Worm (Caenorhabditis elegans): ENCODE measurements around the gene T23F2.5.

Gene T23F2.5

ce11 chrX:5514984-5515383 lies 2.0 kb downstream of the T23F2.5 start, which contains the start of gene T23F2.4:
Gene T23F2.4 (minus strand): TSS chrX:5515084.
- no peak for TF ChIP-seq pes-1 (GFP tag; IDR thresholded peaks at IDR 0.05)
- no peak for TF ChIP-seq sea-1 (GFP tag; conservative IDR thresholded peaks at IDR 0.05)
- no peak for TF ChIP-seq hmbx-1 (tag; optimal IDR thresholded peaks at IDR 0.05)
- no peak for TF ChIP-seq flt-1 (GFP tag; IDR thresholded peaks at IDR 0.05)
- no peak for TF ChIP-seq ceh-36 (tag; optimal IDR thresholded peaks at IDR 0.05)
- TF ChIP-seq B0310.2 (tag; optimal IDR thresholded peaks at IDR 0.05), result no peak
- TF ChIP-seq tbx-37 (GFP tag; conservative IDR thresholded peaks at IDR 0.05), result no peak
- TF ChIP-seq F13C5.2 (tag; optimal IDR thresholded peaks at IDR 0.05), result no peak
- no peak for TF ChIP-seq hnd-1 (tag; optimal IDR thresholded peaks at IDR 0.05)
- TF ChIP-seq scrt-1 (GFP tag; IDR thresholded peaks at IDR 0.05), result no peak

- no peak for TF ChIP-seq ceh-13 (GFP tag; optimal IDR thresholded peaks at IDR 0.05)
- no peak for TF ChIP-seq flt-1 (GFP tag; IDR thresholded peaks at IDR 0.05)
- TF ChIP-seq pes-1 (GFP tag; IDR thresholded peaks at IDR 0.05), result no peak
- no peak for TF ChIP-seq tbx-11 (GFP tag; IDR thresholded peaks at IDR 0.05)
- no peak for TF ChIP-seq sea-1 (GFP tag; conservative IDR thresholded peaks at IDR 0.05)
- TF ChIP-seq ceh-36 (tag; optimal IDR thresholded peaks at IDR 0.05), result no peak
- TF ChIP-seq B0310.2 (tag; optimal IDR thresholded peaks at IDR 0.05), result no peak
- TF ChIP-seq F13C5.2 (tag; optimal IDR thresholded peaks at IDR 0.05), result no peak
- no peak for TF ChIP-seq hnd-1 (tag; optimal IDR thresholded peaks at IDR 0.05)
- TF ChIP-seq scrt-1 (GFP tag; IDR thresholded peaks at IDR 0.05), result no peak
- no peak for TF ChIP-seq hmg-4 (GFP tag; optimal IDR thresholded peaks at IDR 0.05)
- TF ChIP-seq aly-1 (tag; optimal IDR thresholded peaks at IDR 0.05), result no peak
- TF ChIP-seq ama-1 (optimal IDR thresholded peaks at IDR 0.05), result no peak
- TF ChIP-seq hmbx-1 (tag; optimal IDR thresholded peaks at IDR 0.05), result no peak
- TF ChIP-seq tra-4 (tag; optimal IDR thresholded peaks at IDR 0.05), result no peak
- TF ChIP-seq tbx-37 (GFP tag; conservative IDR thresholded peaks at IDR 0.05), result no peak
- no peak for TF ChIP-seq ets-7 (tag; optimal IDR thresholded peaks at IDR 0.05)
These were observed 2.6 kb downstream of the T23F2.5 start for ce11 chrX:5514346-5514745.

- TF ChIP-seq sea-1 (GFP tag; conservative IDR thresholded peaks at IDR 0.05), result no peak
- TF ChIP-seq F13C5.2 (tag; optimal IDR thresholded peaks at IDR 0.05), result no peak
- no peak for TF ChIP-seq B0310.2 (tag; optimal IDR thresholded peaks at IDR 0.05)
- no peak for TF ChIP-seq tbx-37 (GFP tag; conservative IDR thresholded peaks at IDR 0.05)
- TF ChIP-seq hmbx-1 (tag; optimal IDR thresholded peaks at IDR 0.05), result no peak
- no peak for TF ChIP-seq hnd-1 (tag; optimal IDR thresholded peaks at IDR 0.05)
- no peak for TF ChIP-seq pes-1 (GFP tag; IDR thresholded peaks at IDR 0.05)
- TF ChIP-seq ceh-36 (tag; optimal IDR thresholded peaks at IDR 0.05), result no peak
- no peak for TF ChIP-seq ama-1 (optimal IDR thresholded peaks at IDR 0.05)
- no peak for TF ChIP-seq flt-1 (GFP tag; IDR thresholded peaks at IDR 0.05)
- TF ChIP-seq ceh-13 (GFP tag; optimal IDR thresholded peaks at IDR 0.05), result no peak
- no peak for TF ChIP-seq tra-4 (tag; optimal IDR thresholded peaks at IDR 0.05)
- no peak for TF ChIP-seq hmg-4 (GFP tag; optimal IDR thresholded peaks at IDR 0.05)
These were observed 4.3 kb downstream of the T23F2.5 start for ce11 chrX:5512707-5513106.

ce11 chrX:5512227-5512626 lies 4.7 kb downstream of the T23F2.5 start, which contains the start of gene T23F2.3:
Gene T23F2.3 (minus strand): TSS chrX:5512327.
- no peak for TF ChIP-seq hmbx-1 (tag; optimal IDR thresholded peaks at IDR 0.05)
- no peak for TF ChIP-seq F13C5.2 (tag; optimal IDR thresholded peaks at IDR 0.05)
- no peak for TF ChIP-seq scrt-1 (GFP tag; IDR thresholded peaks at IDR 0.05)
- TF ChIP-seq ama-1 (optimal IDR thresholded peaks at IDR 0.05), result no peak
- no peak for TF ChIP-seq hnd-1 (tag; optimal IDR thresholded peaks at IDR 0.05)
- no peak for TF ChIP-seq tra-4 (tag; optimal IDR thresholded peaks at IDR 0.05)
- TF ChIP-seq flt-1 (GFP tag; IDR thresholded peaks at IDR 0.05), result no peak

- no peak for TF ChIP-seq hnd-1 (tag; optimal IDR thresholded peaks at IDR 0.05)
- peak; percentile 15 for TF ChIP-seq hmg-4 (GFP tag; optimal IDR thresholded peaks at IDR 0.05)
These were observed 7.7 kb downstream of the T23F2.5 start for ce11 chrX:5509114-5509877.

ce11 chrX:5507926-5508325 lies 9.0 kb downstream of the T23F2.5 start:
- TF ChIP-seq tbx-11 (GFP tag; IDR thresholded peaks at IDR 0.05), result no peak
- no peak for TF ChIP-seq flt-1 (GFP tag; IDR thresholded peaks at IDR 0.05)
- TF ChIP-seq B0310.2 (tag; optimal IDR thresholded peaks at IDR 0.05), result no peak
- TF ChIP-seq pes-1 (GFP tag; IDR thresholded peaks at IDR 0.05), result no peak
- TF ChIP-seq ama-1 (optimal IDR thresholded peaks at IDR 0.05), result no peak
- TF ChIP-seq hmg-4 (GFP tag; optimal IDR thresholded peaks at IDR 0.05), result no peak
- no peak for TF ChIP-seq sea-1 (GFP tag; conservative IDR thresholded peaks at IDR 0.05)
- TF ChIP-seq hmbx-1 (tag; optimal IDR thresholded peaks at IDR 0.05), result no peak
- TF ChIP-seq scrt-1 (GFP tag; IDR thresholded peaks at IDR 0.05), result no peak
- no peak for TF ChIP-seq ets-7 (tag; optimal IDR thresholded peaks at IDR 0.05)
- TF ChIP-seq aly-1 (tag; optimal IDR thresholded peaks at IDR 0.05), result no peak
- TF ChIP-seq ceh-13 (GFP tag; optimal IDR thresholded peaks at IDR 0.05), result no peak
- TF ChIP-seq tra-4 (tag; optimal IDR thresholded peaks at IDR 0.05), result no peak
- no peak for TF ChIP-seq ceh-36 (tag; optimal IDR thresholded peaks at IDR 0.05)
- no peak for TF ChIP-seq F13C5.2 (tag; optimal IDR thresholded peaks at IDR 0.05)
- TF ChIP-seq hnd-1 (tag; optimal IDR thresholded peaks at IDR 0.05), result no peak

ce11 chrX:5506432-5506977 lies 10.5 kb downstream of the T23F2.5 start:
- TF ChIP-seq tbx-11 (GFP tag; IDR thresholded peaks at IDR 0.05) (no peak), scrt-1 (GFP tag; IDR thresholded peaks at IDR 0.05) (no peak), ama-1 (optimal IDR thresholded peaks at IDR 0.05) (no peak), ets-7 (tag; optimal IDR thresholded peaks at IDR 0.05) (no peak), flt-1 (GFP tag; IDR thresholded peaks at IDR 0.05) (no peak), pes-1 (GFP tag; IDR thresholded peaks at IDR 0.05) (no peak)
